Worm (Caenorhabditis elegans) whole organism, L4 larva: Measurements from ENCODE around the gene Y60A3A.23.

ENCODE experiments used
- D1046.2 ChIP-seq: fragments of 200-800 bp; sonication (Bioruptor generic); IDR thresholded peaks from 2 replicates; pipeline ENCODE4 v1.3.6; 2022; ENCODE audit warnings: missing genetic modification characterization, missing compliant biosample characterization
- F10B5.3 ChIP-seq: sonication (generic microtip); optimal IDR thresholded peaks from 2 replicates; lab custom pipeline; 2016; ENCODE audit warnings: mild to moderate bottlenecking, missing genetic modification characterization, missing compliant biosample characterization
- F37D6.2 ChIP-seq: sonication (generic microtip); optimal IDR thresholded peaks from 2 replicates; lab custom pipeline; 2016; ENCODE audit warnings: mild to moderate bottlenecking, missing genetic modification characterization, missing compliant biosample characterization
- F49E8.2 ChIP-seq: sonication (generic microtip); optimal IDR thresholded peaks from 2 replicates; lab custom pipeline; 2016; ENCODE audit warnings: missing compliant biosample characterization, mild to moderate bottlenecking, missing genetic modification characterization, borderline replicate concordance
- R02D3.7 ChIP-seq: fragments of 150-350 bp; sonication (generic microtip); optimal IDR thresholded peaks from 3 replicates; lab custom pipeline; 2014; ENCODE audit warnings: missing biosample characterization, missing genetic modification characterization
- ZK546.5 ChIP-seq, 2 experiments: sonication (generic microtip); optimal IDR thresholded peaks; 2 replicates each; lab custom pipeline; 2017; ENCODE audit warnings: missing biosample characterization in 2 of 2, missing genetic modification characterization in 2 of 2
- ama-1 ChIP-seq: fragments of 150-350 bp; optimal IDR thresholded peaks from 2 replicates; lab custom pipeline; 2014; ENCODE audit warnings: inconsistent platforms, mixed read lengths
- attf-4 ChIP-seq: sonication (generic microtip); optimal IDR thresholded peaks from 3 replicates; lab custom pipeline; 2017; ENCODE audit warnings: missing biosample characterization, missing genetic modification characterization
- ceh-20 ChIP-seq: fragments of 200-800 bp; sonication (Bioruptor generic); IDR thresholded peaks from 2 replicates; pipeline ENCODE4 v1.3.6; 2022; ENCODE audit warnings: missing genetic modification reagents, missing genetic modification characterization, missing compliant biosample characterization
- ceh-28 ChIP-seq: fragments of 150-350 bp; optimal IDR thresholded peaks from 2 replicates; lab custom pipeline; 2014; ENCODE audit warnings: missing biosample characterization, missing genetic modification reagents, missing genetic modification characterization
- ceh-44 ChIP-seq: fragments of 200-800 bp; sonication (Bioruptor generic); IDR thresholded peaks from 2 replicates; pipeline ENCODE4 v1.3.6; 2022; ENCODE audit warnings: missing genetic modification reagents, missing genetic modification characterization, missing compliant biosample characterization
- ceh-62 ChIP-seq: sonication (generic microtip); optimal IDR thresholded peaks from 2 replicates; lab custom pipeline; 2017; ENCODE audit warnings: missing biosample characterization, missing genetic modification characterization
- ceh-82 ChIP-seq: sonication (generic microtip); optimal IDR thresholded peaks from 2 replicates; lab custom pipeline; 2017; ENCODE audit warnings: missing biosample characterization, missing genetic modification characterization
- ces-1 ChIP-seq: fragments of 150-350 bp; sonication (generic microtip); optimal IDR thresholded peaks from 4 replicates; lab custom pipeline; 2014; ENCODE audit warnings: missing biosample characterization, missing genetic modification reagents, missing genetic modification characterization
- daf-12 ChIP-seq: fragments of 150-350 bp; optimal IDR thresholded peaks from 2 replicates; lab custom pipeline; 2014; ENCODE audit warnings: missing biosample characterization, missing genetic modification reagents, missing genetic modification characterization
- dmd-8 ChIP-seq: fragments of 200-800 bp; sonication (Bioruptor generic); IDR thresholded peaks from 2 replicates; pipeline ENCODE4 v1.3.6; 2022; ENCODE audit warnings: missing genetic modification characterization, missing compliant biosample characterization
- dpl-1 ChIP-seq: fragments of 150-350 bp; optimal IDR thresholded peaks from 2 replicates; lab custom pipeline; 2014; ENCODE audit warnings: missing biosample characterization, missing genetic modification reagents, missing genetic modification characterization
- duxl-1 ChIP-seq: sonication (generic microtip); optimal IDR thresholded peaks from 2 replicates; lab custom pipeline; 2016; ENCODE audit warnings: mild to moderate bottlenecking, missing genetic modification characterization, moderate library complexity, missing compliant biosample characterization; ENCODE audit not compliant: poor library complexity
- egl-27 ChIP-seq: sonication (generic microtip); optimal IDR thresholded peaks from 3 replicates; lab custom pipeline; 2017; ENCODE audit warnings: missing biosample characterization, missing genetic modification reagents, missing genetic modification characterization
- fkh-10 ChIP-seq: fragments of 150-350 bp; optimal IDR thresholded peaks from 2 replicates; lab custom pipeline; 2014; ENCODE audit warnings: missing biosample characterization, missing genetic modification reagents, missing genetic modification characterization
- gei-8 ChIP-seq: fragments of 200-800 bp; sonication (Bioruptor generic); optimal IDR thresholded peaks from 2 replicates; lab custom pipeline; 2018; ENCODE audit warnings: mild to moderate bottlenecking, missing genetic modification characterization, missing compliant biosample characterization
- hif-1 ChIP-seq, 2 experiments: sonication (generic microtip); optimal IDR thresholded peaks; 2 replicates each; lab custom pipeline; 2016 to 2017; ENCODE audit warnings: missing compliant biosample characterization in 2 of 2, missing genetic modification characterization in 2 of 2, missing genetic modification reagents in 2 of 2, missing genotype in 2 of 2, mild to moderate bottlenecking in 1 of 2
- hlh-30 ChIP-seq: sonication (generic microtip); optimal IDR thresholded peaks from 2 replicates; lab custom pipeline; 2017; ENCODE audit warnings: antibody characterized with exemption, mild to moderate bottlenecking, missing genetic modification characterization, missing compliant biosample characterization; ENCODE audit not compliant: insufficient read depth
- lin-39 ChIP-seq: fragments of 150-350 bp; optimal IDR thresholded peaks from 2 replicates; lab custom pipeline; 2014; ENCODE audit warnings: missing biosample characterization, missing genetic modification reagents, missing genetic modification characterization
- madf-9 ChIP-seq: fragments of 200-800 bp; sonication (Bioruptor generic); conservative IDR thresholded peaks from 2 replicates; pipeline ENCODE4 v1.3.6; 2022; ENCODE audit warnings: missing genetic modification reagents, missing genetic modification characterization, missing compliant biosample characterization
- mdl-1 ChIP-seq, 2 experiments: fragments of 150-350 bp in 1 of 2; sonication (generic microtip) in 1 of 2; optimal IDR thresholded peaks; 2 replicates each; lab custom pipeline; 2014 to 2017; ENCODE audit warnings: missing biosample characterization in 2 of 2, missing genetic modification characterization in 2 of 2
- mes-2 ChIP-seq: sonication (generic microtip); optimal IDR thresholded peaks from 2 replicates; lab custom pipeline; 2016; ENCODE audit warnings: missing genotype, mild to moderate bottlenecking, missing genetic modification characterization, missing compliant biosample characterization; ENCODE audit not compliant: poor library complexity, severe bottlenecking
- mxl-3 ChIP-seq: fragments of 200-800 bp; sonication (Bioruptor generic); optimal IDR thresholded peaks from 2 replicates; lab custom pipeline; 2018; ENCODE audit warnings: mild to moderate bottlenecking, missing genetic modification characterization, missing compliant biosample characterization
- nhr-102 ChIP-seq: sonication (generic microtip); optimal IDR thresholded peaks from 2 replicates; lab custom pipeline; 2016; ENCODE audit warnings: mild to moderate bottlenecking, missing genetic modification characterization, moderate library complexity, missing compliant biosample characterization
- nhr-11 ChIP-seq: fragments of 150-350 bp; optimal IDR thresholded peaks from 2 replicates; lab custom pipeline; 2014; ENCODE audit warnings: missing biosample characterization, missing genetic modification characterization
- nhr-111 ChIP-seq: fragments of 200-800 bp; sonication (Bioruptor generic); optimal IDR thresholded peaks from 2 replicates; lab custom pipeline; 2018; ENCODE audit warnings: mild to moderate bottlenecking, missing genetic modification characterization, missing compliant biosample characterization
- nhr-28 ChIP-seq: fragments of 150-350 bp; optimal IDR thresholded peaks from 2 replicates; lab custom pipeline; 2014; ENCODE audit warnings: missing biosample characterization, missing genetic modification characterization
- nhr-41 ChIP-seq: fragments of 200-800 bp; sonication (Bioruptor generic); IDR thresholded peaks from 2 replicates; pipeline ENCODE4 v1.3.6; 2022; ENCODE audit warnings: missing genetic modification reagents, missing genetic modification characterization, missing compliant biosample characterization
- nhr-6 ChIP-seq: fragments of 150-350 bp; optimal IDR thresholded peaks from 2 replicates; lab custom pipeline; 2014; ENCODE audit warnings: missing biosample characterization, missing genetic modification characterization
- pqm-1 ChIP-seq: sonication (generic microtip); optimal IDR thresholded peaks from 2 replicates; lab custom pipeline; 2017; ENCODE audit warnings: missing biosample characterization, missing genetic modification characterization
- rbr-2 ChIP-seq: sonication (generic microtip); optimal IDR thresholded peaks from 2 replicates; lab custom pipeline; 2016; ENCODE audit warnings: missing genotype, missing genetic modification characterization, missing compliant biosample characterization
- sdz-12 ChIP-seq: fragments of 200-800 bp; sonication (Bioruptor generic); optimal IDR thresholded peaks from 2 replicates; lab custom pipeline; 2018; ENCODE audit warnings: mild to moderate bottlenecking, missing genetic modification characterization, missing compliant biosample characterization
- zfp-2 ChIP-seq: sonication (generic microtip); optimal IDR thresholded peaks from 2 replicates; lab custom pipeline; 2016; ENCODE audit warnings: mild to moderate bottlenecking, missing genetic modification characterization, missing compliant biosample characterization

Y60A3A.23 gene

DNA sequence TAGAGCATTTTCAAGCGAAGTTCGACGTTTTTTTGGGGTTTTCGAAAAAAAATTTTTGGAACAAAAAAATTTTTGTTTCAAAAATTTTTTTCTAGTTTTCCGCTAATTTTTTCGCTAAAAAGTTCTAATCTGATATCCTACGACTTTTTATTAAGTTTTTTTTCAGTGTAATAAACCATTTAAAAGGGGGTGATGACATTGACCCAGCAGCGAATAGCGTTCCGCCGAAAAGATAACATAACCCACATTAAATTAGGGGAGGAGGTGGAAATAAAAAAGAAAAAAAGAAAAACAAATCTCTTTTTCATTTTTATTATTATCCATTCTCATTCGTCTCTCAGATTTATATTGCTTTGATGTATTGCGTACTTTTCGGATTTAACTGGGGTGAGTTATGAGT is at the start of gene Y60A3A.23:
TSS of gene Y60A3A.23 (plus strand) at position 301 of the 400 bp plus-strand sequence.
- no peak for TF ChIP-seq F49E8.2
- no peak for TF ChIP-seq nhr-111 (GFP tag; lab: Kevin White, UChicago)
- no peak for TF ChIP-seq ceh-28 (tag; lab: Kevin White, UChicago)
- TF ChIP-seq dpl-1 (GFP tag; lab: Kevin White, UChicago) = no peak
- TF ChIP-seq ceh-20 = no peak
- TF ChIP-seq rbr-2 (tag; lab: Kevin White, UChicago) = no peak
- TF ChIP-seq nhr-102 (tag; lab: Kevin White, UChicago) = no peak
- TF ChIP-seq mes-2 (tag; lab: Kevin White, UChicago) = no peak
- TF ChIP-seq R02D3.7 = no peak
- no peak for TF ChIP-seq duxl-1 (tag; lab: Kevin White, UChicago)
- TF ChIP-seq F10B5.3 = no peak
- TF ChIP-seq zfp-2 (tag; lab: Kevin White, UChicago) = no peak
- TF ChIP-seq daf-12 (tag; lab: Kevin White, UChicago) = no peak
- no peak for TF ChIP-seq attf-4 (tag; lab: Kevin White, UChicago)
- TF ChIP-seq mdl-1 (tag; optimal IDR thresholded peaks at IDR 0.05; lab: Kevin White, UChicago) = no peak
- TF ChIP-seq ceh-62 (tag; lab: Kevin White, UChicago) = no peak
- TF ChIP-seq sdz-12 (GFP tag; lab: Kevin White, UChicago) = no peak

DNA sequence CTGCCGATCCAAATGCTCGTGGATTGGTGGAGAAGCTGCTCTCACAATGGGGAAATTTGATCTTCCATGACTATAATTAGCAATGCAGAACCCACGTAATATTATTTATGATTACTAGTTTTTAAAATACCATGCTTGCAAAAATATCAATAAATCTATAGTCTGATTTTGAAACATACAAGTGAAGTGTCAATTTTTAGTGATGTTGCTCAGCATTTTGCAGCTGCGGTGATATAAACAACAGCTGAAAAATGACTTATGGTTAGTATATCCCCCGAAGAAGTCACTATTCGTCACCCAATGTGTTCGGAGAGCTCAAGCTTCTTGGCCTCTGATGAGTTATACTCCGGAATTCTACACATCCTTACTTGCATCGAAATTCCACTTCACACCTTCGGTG is 48.8 kb upstream of the Y60A3A.23 start, which contains the start of gene srh-172:
TSS of gene srh-172 (plus strand) at position 301 of the 400 bp plus-strand sequence.
- TF ChIP-seq ceh-82 (tag; lab: Kevin White, UChicago) = no peak
- TF ChIP-seq mxl-3 (GFP tag; lab: Kevin White, UChicago) = no peak
- TF ChIP-seq nhr-111 (GFP tag; lab: Kevin White, UChicago) = no peak
- no peak for TF ChIP-seq nhr-102 (tag; lab: Kevin White, UChicago)
- TF ChIP-seq ZK546.5 (tag; optimal IDR thresholded peaks at IDR 0.05; lab: Kevin White, UChicago) = no peak
- no peak for TF ChIP-seq nhr-11
- TF ChIP-seq fkh-10 (GFP tag; lab: Kevin White, UChicago) = no peak
- no peak for TF ChIP-seq duxl-1 (tag; lab: Kevin White, UChicago)
- TF ChIP-seq hlh-30 (tag; lab: Kevin White, UChicago) = no peak
- no peak for TF ChIP-seq lin-39 (tag; lab: Kevin White, UChicago)
- no peak for TF ChIP-seq ama-1
- no peak for TF ChIP-seq attf-4 (tag; lab: Kevin White, UChicago)
- no peak for TF ChIP-seq dmd-8
- TF ChIP-seq pqm-1 (tag; lab: Kevin White, UChicago) = no peak
- no peak for TF ChIP-seq nhr-6 (tag; lab: Kevin White, UChicago)

DNA sequence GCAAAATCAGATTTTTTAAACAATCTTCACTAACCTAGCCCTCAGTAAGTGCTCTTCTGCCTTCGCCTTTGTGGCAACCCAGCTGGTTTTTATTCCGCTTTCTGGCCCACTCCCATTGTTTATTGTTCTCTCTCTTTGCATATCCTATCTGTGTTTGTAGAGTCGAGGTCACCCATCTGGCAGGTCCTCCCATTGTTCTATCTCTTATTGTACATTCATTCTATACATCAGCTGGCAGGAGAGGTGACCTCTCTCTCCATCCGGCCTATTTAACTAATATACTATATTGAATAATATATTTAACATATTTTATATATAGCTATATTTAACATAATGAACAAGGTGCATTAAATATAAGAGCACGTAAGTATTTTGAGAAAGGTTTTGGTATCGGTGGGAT is 45.6 kb upstream of the Y60A3A.23 start:
- no peak for TF ChIP-seq hlh-30 (tag; lab: Kevin White, UChicago)
- TF ChIP-seq nhr-11 = no peak
- TF ChIP-seq nhr-111 (GFP tag; lab: Kevin White, UChicago) = no peak
- no peak for TF ChIP-seq pqm-1 (tag; lab: Kevin White, UChicago)
- no peak for TF ChIP-seq ces-1 (GFP tag; lab: Kevin White, UChicago)
- TF ChIP-seq daf-12 (tag; lab: Kevin White, UChicago) = no peak
- TF ChIP-seq hif-1 (tag; optimal IDR thresholded peaks at IDR 0.05; lab: Kevin White, UChicago) = no peak
- TF ChIP-seq ceh-62 (tag; lab: Kevin White, UChicago) = no peak
- no peak for TF ChIP-seq nhr-41 (GFP tag; lab: Robert Waterston, UW)
- TF ChIP-seq duxl-1 (tag; lab: Kevin White, UChicago) = no peak
- TF ChIP-seq madf-9 = no peak
- TF ChIP-seq egl-27 (tag; lab: Kevin White, UChicago) = no peak
- no peak for TF ChIP-seq D1046.2
- TF ChIP-seq ceh-82 (tag; lab: Kevin White, UChicago) = no peak
- no peak for TF ChIP-seq F37D6.2
- no peak for TF ChIP-seq nhr-28
- no peak for TF ChIP-seq ceh-44 (GFP tag; lab: Robert Waterston, UW)
- TF ChIP-seq gei-8 (GFP tag; lab: Kevin White, UChicago) = no peak
